Worm (Caenorhabditis elegans): ENCODE data around the gene C06A1.3.
A peak's percentile ranks its signal among the peaks of the same experiment; 100 is the strongest.

ce11 chrII:10541923-10542486, 30.1 kb upstream of the C06A1.3 start, which contains the start of gene pro-1:
- TF ChIP-seq nhr-90 (tag; optimal IDR thresholded peaks at IDR 0.05; ENCODE audit: poor library complexity) (peak; percentile 88), snpc-4 (tag; optimal IDR thresholded peaks at IDR 0.05) (peak; percentile 25), Y116A8C.19 (tag; optimal IDR thresholded peaks at IDR 0.05; ENCODE audit: borderline replicate concordance) (no peak), mep-1 (tag; optimal IDR thresholded peaks at IDR 0.05) (peak; percentile 87), nhr-12 (tag; optimal IDR thresholded peaks at IDR 0.05) (no peak), tbx-2 (tag; optimal IDR thresholded peaks at IDR 0.05) (peak; percentile 78), ama-1 (optimal IDR thresholded peaks at IDR 0.05) (peak; percentile 98), lin-39 (tag; optimal IDR thresholded peaks at IDR 0.05) (peak; percentile 43), unc-62 (GFP tag; optimal IDR thresholded peaks at IDR 0.05) (no peak), aly-2 (tag; optimal IDR thresholded peaks at IDR 0.05) (peak; percentile 89), grh-1 (GFP tag; IDR thresholded peaks at IDR 0.05) (peak; percentile 74), hpl-2 (GFP tag; optimal IDR thresholded peaks at IDR 0.05) (no peak), mdl-1 (tag; optimal IDR thresholded peaks at IDR 0.05) (peak in 1 of 2 experiments; percentile 67), rnt-1 (tag; optimal IDR thresholded peaks at IDR 0.05) (peak; percentile 81)

Data from whole organism, L1 larva.